Worm (Caenorhabditis elegans): Measurements from ENCODE around the gene F21D5.7.

F21D5.7 gene

ce11 chrIV:8754727-8755126 lies 11.2 kb upstream of the F21D5.7 start, which contains the start of gene elli-1:
elli-1 (minus strand) TSS chrIV:8754827.
- TF ChIP-seq B0310.2 (tag; optimal IDR thresholded peaks at IDR 0.05) (no peak), ceh-36 (tag; optimal IDR thresholded peaks at IDR 0.05) (no peak), tbx-11 (GFP tag; IDR thresholded peaks at IDR 0.05) (no peak), flt-1 (GFP tag; IDR thresholded peaks at IDR 0.05) (no peak), hnd-1 (tag; optimal IDR thresholded peaks at IDR 0.05) (no peak), F13C5.2 (tag; optimal IDR thresholded peaks at IDR 0.05) (no peak), tbx-37 (GFP tag; conservative IDR thresholded peaks at IDR 0.05) (no peak), ama-1 (optimal IDR thresholded peaks at IDR 0.05) (no peak), ets-7 (tag; optimal IDR thresholded peaks at IDR 0.05) (no peak), pes-1 (GFP tag; IDR thresholded peaks at IDR 0.05) (no peak), scrt-1 (GFP tag; IDR thresholded peaks at IDR 0.05) (no peak), hmg-4 (GFP tag; optimal IDR thresholded peaks at IDR 0.05) (no peak), hmbx-1 (tag; optimal IDR thresholded peaks at IDR 0.05) (no peak), tra-4 (tag; optimal IDR thresholded peaks at IDR 0.05) (no peak), ceh-13 (GFP tag; optimal IDR thresholded peaks at IDR 0.05) (no peak), sea-1 (GFP tag; conservative IDR thresholded peaks at IDR 0.05) (no peak), aly-1 (tag; optimal IDR thresholded peaks at IDR 0.05) (no peak)

DNA sequence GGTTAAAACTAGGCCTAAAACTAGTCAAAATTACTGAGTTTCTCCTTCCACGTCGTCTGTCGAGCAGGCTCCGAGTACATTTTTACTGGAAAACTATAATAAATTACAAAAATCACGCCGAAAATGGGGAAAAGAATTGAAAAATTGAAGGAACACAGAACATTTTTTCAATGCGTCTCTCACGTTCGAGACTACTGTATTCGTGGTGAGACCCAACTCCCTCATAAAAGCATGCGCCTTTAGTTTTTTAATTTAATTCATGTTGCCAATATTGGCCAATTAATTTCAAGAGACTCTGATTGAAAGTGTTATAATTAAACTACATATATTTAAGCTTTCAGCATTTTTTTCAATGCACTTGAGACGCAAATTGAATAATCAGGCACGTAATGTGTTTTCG lies 10.6 kb upstream of the F21D5.7 start:
- TF ChIP-seq ceh-13 (GFP tag; optimal IDR thresholded peaks at IDR 0.05), result no peak
- TF ChIP-seq tbx-37 (GFP tag; conservative IDR thresholded peaks at IDR 0.05), result no peak
- no peak for TF ChIP-seq ets-7 (tag; optimal IDR thresholded peaks at IDR 0.05)
- no peak for TF ChIP-seq scrt-1 (GFP tag; IDR thresholded peaks at IDR 0.05)
- no peak for TF ChIP-seq F13C5.2 (tag; optimal IDR thresholded peaks at IDR 0.05)
- no peak for TF ChIP-seq pes-1 (GFP tag; IDR thresholded peaks at IDR 0.05)
- TF ChIP-seq hnd-1 (tag; optimal IDR thresholded peaks at IDR 0.05), result no peak
- no peak for TF ChIP-seq B0310.2 (tag; optimal IDR thresholded peaks at IDR 0.05)
- TF ChIP-seq tra-4 (tag; optimal IDR thresholded peaks at IDR 0.05), result no peak
- no peak for TF ChIP-seq hmbx-1 (tag; optimal IDR thresholded peaks at IDR 0.05)
- no peak for TF ChIP-seq tbx-11 (GFP tag; IDR thresholded peaks at IDR 0.05)
- TF ChIP-seq ama-1 (optimal IDR thresholded peaks at IDR 0.05), result no peak
- TF ChIP-seq ceh-36 (tag; optimal IDR thresholded peaks at IDR 0.05), result no peak

DNA sequence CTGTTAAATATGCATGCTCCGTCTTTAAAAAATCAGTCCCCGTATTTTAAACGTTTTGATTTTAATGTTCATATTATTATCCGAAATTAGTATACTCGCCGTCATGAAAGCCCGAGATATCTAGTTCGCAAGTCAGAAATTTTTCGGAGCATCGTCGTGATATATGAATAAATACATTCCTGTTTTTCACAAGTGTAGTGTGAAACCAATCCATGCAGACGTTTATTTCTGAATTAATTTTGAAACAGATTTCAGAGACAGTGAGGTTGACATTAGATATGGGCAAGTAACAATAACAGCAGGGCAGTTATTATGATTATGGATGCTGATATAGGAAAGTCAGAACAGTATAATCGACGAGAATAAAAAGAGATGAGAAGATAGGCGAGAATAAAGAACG lies 9.0 kb upstream of the F21D5.7 start:
- TF ChIP-seq ceh-36 (tag; optimal IDR thresholded peaks at IDR 0.05), result no peak
- TF ChIP-seq hmg-4 (GFP tag; optimal IDR thresholded peaks at IDR 0.05), result no peak
- no peak for TF ChIP-seq hnd-1 (tag; optimal IDR thresholded peaks at IDR 0.05)
- TF ChIP-seq tbx-37 (GFP tag; conservative IDR thresholded peaks at IDR 0.05), result no peak
- no peak for TF ChIP-seq ets-7 (tag; optimal IDR thresholded peaks at IDR 0.05)
- no peak for TF ChIP-seq pes-1 (GFP tag; IDR thresholded peaks at IDR 0.05)
- no peak for TF ChIP-seq hmbx-1 (tag; optimal IDR thresholded peaks at IDR 0.05)
- no peak for TF ChIP-seq sea-1 (GFP tag; conservative IDR thresholded peaks at IDR 0.05)
- no peak for TF ChIP-seq aly-1 (tag; optimal IDR thresholded peaks at IDR 0.05)
- TF ChIP-seq tra-4 (tag; optimal IDR thresholded peaks at IDR 0.05), result no peak
- TF ChIP-seq ceh-13 (GFP tag; optimal IDR thresholded peaks at IDR 0.05), result no peak
- TF ChIP-seq F13C5.2 (tag; optimal IDR thresholded peaks at IDR 0.05), result no peak
- no peak for TF ChIP-seq B0310.2 (tag; optimal IDR thresholded peaks at IDR 0.05)
- no peak for TF ChIP-seq scrt-1 (GFP tag; IDR thresholded peaks at IDR 0.05)
- TF ChIP-seq ama-1 (optimal IDR thresholded peaks at IDR 0.05), result no peak
- no peak for TF ChIP-seq tbx-11 (GFP tag; IDR thresholded peaks at IDR 0.05)
- TF ChIP-seq flt-1 (GFP tag; IDR thresholded peaks at IDR 0.05), result no peak

DNA sequence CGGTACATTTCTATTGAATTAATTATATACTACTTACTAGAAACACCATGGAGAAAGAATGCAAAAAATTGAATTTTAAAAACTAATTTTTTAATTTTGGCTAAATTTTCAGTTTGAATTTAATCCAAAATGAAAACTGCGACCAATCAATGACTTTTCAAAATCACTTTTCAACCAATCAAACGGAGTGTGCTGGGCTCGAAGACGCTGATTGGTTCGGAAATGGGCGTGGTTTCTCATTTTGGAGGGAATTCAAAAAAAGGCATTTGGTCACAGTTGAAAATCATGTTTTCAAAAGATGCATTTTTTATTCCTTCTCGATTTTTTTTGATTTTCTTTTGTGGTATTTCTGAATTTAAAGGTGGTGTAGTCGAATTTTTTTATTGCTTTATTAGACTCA lies 5.5 kb upstream of the F21D5.7 start:
- TF ChIP-seq flt-1 (GFP tag; IDR thresholded peaks at IDR 0.05) (no peak), ets-7 (tag; optimal IDR thresholded peaks at IDR 0.05) (no peak), ceh-36 (tag; optimal IDR thresholded peaks at IDR 0.05) (no peak), tbx-11 (GFP tag; IDR thresholded peaks at IDR 0.05) (no peak)

ce11 chrIV:8745591-8746302 lies 2.2 kb upstream of the F21D5.7 start, which contains the start of the genes F20C5.7 and parg-1:
F20C5.7 (minus strand) TSS chrIV:8745691.
parg-1 (plus strand) TSS chrIV:8746252.
- TF ChIP-seq tbx-37 (GFP tag; conservative IDR thresholded peaks at IDR 0.05), result no peak
- no peak for TF ChIP-seq scrt-1 (GFP tag; IDR thresholded peaks at IDR 0.05)

DNA sequence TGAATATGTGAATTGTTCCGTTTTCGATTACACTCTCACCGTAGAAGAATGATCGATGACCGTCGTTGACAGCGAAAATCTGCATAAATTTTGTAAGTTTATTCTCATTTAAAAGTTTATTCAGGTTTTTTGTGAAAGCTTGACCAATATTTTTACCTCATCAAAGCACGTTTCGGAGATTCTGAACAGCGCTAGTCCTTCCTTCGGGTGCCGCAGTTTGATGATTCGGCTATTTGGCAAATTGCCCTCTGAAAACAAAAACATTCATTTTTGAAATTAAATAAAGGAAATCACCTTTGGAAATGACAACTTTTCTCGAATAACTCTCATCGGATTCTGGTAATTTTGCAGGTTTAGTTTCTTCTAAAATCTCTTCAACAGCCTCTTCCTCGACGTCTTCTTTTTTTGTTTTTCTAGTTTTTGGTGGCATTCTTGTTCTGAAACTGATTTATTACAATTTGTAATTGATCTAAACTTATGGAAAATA lies 2.5 kb downstream of the F21D5.7 start, which contains the start of gene F21D5.6:
Gene F21D5.6, minus strand, starts transcription at position 437 of the 487 bp plus-strand sequence.
- TF ChIP-seq pes-1 (GFP tag; IDR thresholded peaks at IDR 0.05) (no peak), flt-1 (GFP tag; IDR thresholded peaks at IDR 0.05) (no peak), scrt-1 (GFP tag; IDR thresholded peaks at IDR 0.05) (no peak), tbx-11 (GFP tag; IDR thresholded peaks at IDR 0.05) (no peak), hnd-1 (tag; optimal IDR thresholded peaks at IDR 0.05) (no peak)

DNA sequence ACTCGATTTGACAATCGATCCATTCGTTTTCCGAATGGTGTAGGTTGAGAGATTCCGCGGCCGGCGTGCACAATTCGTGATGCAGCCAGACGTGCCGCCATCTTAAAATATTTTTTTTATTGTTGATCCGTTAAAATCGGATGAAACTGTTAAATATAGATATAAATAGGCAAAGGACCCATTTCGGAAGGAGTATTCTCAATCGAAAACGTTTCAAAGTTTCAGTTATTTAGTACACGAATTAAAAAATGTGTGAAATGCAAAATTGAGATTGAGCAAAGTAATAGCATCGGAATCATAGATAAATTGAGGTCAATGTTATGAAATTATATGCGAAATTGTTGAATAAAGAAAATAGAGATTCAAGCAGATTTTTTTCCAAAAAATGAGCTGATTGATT lies 3.6 kb downstream of the F21D5.7 start, which contains the start of gene mrps-33:
Gene mrps-33, minus strand, starts transcription at position 101 of the 400 bp plus-strand sequence.
- TF ChIP-seq ama-1 (optimal IDR thresholded peaks at IDR 0.05) (no peak), ceh-13 (GFP tag; optimal IDR thresholded peaks at IDR 0.05) (no peak), B0310.2 (tag; optimal IDR thresholded peaks at IDR 0.05) (no peak), pes-1 (GFP tag; IDR thresholded peaks at IDR 0.05) (no peak), F13C5.2 (tag; optimal IDR thresholded peaks at IDR 0.05) (no peak), tbx-37 (GFP tag; conservative IDR thresholded peaks at IDR 0.05) (no peak), aly-1 (tag; optimal IDR thresholded peaks at IDR 0.05) (no peak), tra-4 (tag; optimal IDR thresholded peaks at IDR 0.05) (no peak), hnd-1 (tag; optimal IDR thresholded peaks at IDR 0.05) (no peak), flt-1 (GFP tag; IDR thresholded peaks at IDR 0.05) (no peak), tbx-11 (GFP tag; IDR thresholded peaks at IDR 0.05) (no peak), ets-7 (tag; optimal IDR thresholded peaks at IDR 0.05) (no peak), sea-1 (GFP tag; conservative IDR thresholded peaks at IDR 0.05) (no peak), hmbx-1 (tag; optimal IDR thresholded peaks at IDR 0.05) (no peak), hmg-4 (GFP tag; optimal IDR thresholded peaks at IDR 0.05) (no peak), scrt-1 (GFP tag; IDR thresholded peaks at IDR 0.05) (no peak), ceh-36 (tag; optimal IDR thresholded peaks at IDR 0.05) (no peak)

All from whole organism, early embryonic.